Fruit fly (Drosophila melanogaster): ENCODE measurements around the gene BG642312.

BG642312 gene

DNA sequence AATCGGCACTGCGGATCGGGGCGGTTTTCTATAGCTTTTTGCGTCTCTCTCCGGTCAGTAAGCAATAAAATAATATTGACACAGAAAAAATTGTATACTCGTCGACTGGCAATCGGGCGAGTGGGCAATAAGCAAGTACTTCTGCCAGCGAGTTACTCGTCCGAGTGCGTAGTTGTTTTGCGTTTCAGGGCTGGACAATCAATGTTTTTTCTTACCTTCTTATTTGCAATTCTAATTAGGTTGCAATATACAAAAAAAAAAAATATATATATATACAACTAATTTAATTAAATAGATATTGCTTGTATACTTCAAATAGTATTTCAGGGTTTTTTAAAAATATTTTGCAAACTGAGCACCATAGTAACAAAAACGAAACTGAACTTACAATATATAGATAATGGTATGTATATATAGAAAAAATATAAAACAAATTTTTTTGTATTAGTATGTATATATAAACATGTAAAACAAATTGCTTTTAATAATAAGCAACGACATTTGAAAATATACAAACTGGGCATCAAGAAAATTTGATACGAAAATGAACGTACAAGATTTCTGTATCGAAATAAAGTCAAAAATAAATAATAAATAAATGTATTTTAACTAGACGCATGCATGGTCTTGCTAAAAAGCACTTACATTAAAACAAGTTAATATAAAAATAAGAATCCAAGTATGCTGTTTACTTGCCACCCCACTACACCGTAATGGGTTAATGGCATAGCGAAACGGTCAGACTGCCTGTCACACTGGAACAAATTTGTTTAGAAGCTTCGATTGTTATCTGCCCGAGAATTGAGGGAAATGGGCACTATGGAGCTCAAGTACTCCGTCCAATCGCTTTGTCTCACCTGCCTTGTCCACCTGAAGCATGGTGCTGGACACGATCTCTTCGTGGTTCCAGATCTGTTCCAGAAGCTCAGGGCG lies 43.9 kb downstream of the BG642312 start, which contains the start of the genes D19A and CG7386 (continued):
- peak; percentile 52 for TF ChIP-seq ab (GFP tag; optimal IDR thresholded peaks at IDR 0.05)
- TF ChIP-seq amos (GFP tag; IDR thresholded peaks at IDR 0.05; ENCODE audit: partially characterized antibody): peak; percentile 34; the same call in 1 of the 2 replicates
- peak; percentile 6 for TF ChIP-seq repo (GFP tag; optimal IDR thresholded peaks at IDR 0.05)
- TF ChIP-seq Trl (optimal IDR thresholded peaks at IDR 0.05): no peak
- TF ChIP-seq Trl (GFP tag; optimal IDR thresholded peaks at IDR 0.05): peak; percentile 54
- peak; percentile 48 for TF ChIP-seq CG10543 (GFP tag; optimal IDR thresholded peaks at IDR 0.05)
- no peak for TF ChIP-seq crc (GFP tag; optimal IDR thresholded peaks at IDR 0.05)
- TF ChIP-seq CG5180 (GFP tag; optimal IDR thresholded peaks at IDR 0.05): peak; percentile 29
- no peak for TF ChIP-seq schlank (tag; optimal IDR thresholded peaks at IDR 0.05)
- TF ChIP-seq CG4360 (GFP tag; IDR thresholded peaks at IDR 0.05): no peak
- TF ChIP-seq Rx (GFP tag; IDR thresholded peaks at IDR 0.05): peak; percentile 44; the same call in 1 of the 2 replicates
- TF ChIP-seq zf30C (GFP tag; optimal IDR thresholded peaks at IDR 0.05): peak; percentile 87
- TF ChIP-seq CG15073 (GFP tag; optimal IDR thresholded peaks at IDR 0.05): no peak
- TF ChIP-seq CG3995 (GFP tag; optimal IDR thresholded peaks at IDR 0.05): no peak
- peak; percentile 36; the same call in 1 of the 2 replicates for TF ChIP-seq Atf6 (GFP tag; IDR thresholded peaks at IDR 0.05)
- TF ChIP-seq Hsf (GFP tag; optimal IDR thresholded peaks at IDR 0.05): peak; percentile 41
- TF ChIP-seq CG33213 (GFP tag; optimal IDR thresholded peaks at IDR 0.05): peak; percentile 38
- TF ChIP-seq HHEX (GFP tag; optimal IDR thresholded peaks at IDR 0.05): peak; percentile 4
- TF ChIP-seq gem (tag; optimal IDR thresholded peaks at IDR 0.05): peak; percentile 74
- peak; percentile 54 for TF ChIP-seq B-H2 (GFP tag; optimal IDR thresholded peaks at IDR 0.05)
- peak; percentile 29 for TF ChIP-seq CG30020 (tag; optimal IDR thresholded peaks at IDR 0.05)
- no peak for TF ChIP-seq CG12744 (GFP tag; optimal IDR thresholded peaks at IDR 0.05)
- TF ChIP-seq CoRest (tag; optimal IDR thresholded peaks at IDR 0.05): peak; percentile 70
- peak in 1 of 2 experiments; percentile 40 for TF ChIP-seq chif (GFP tag; optimal IDR thresholded peaks at IDR 0.05)
- no peak for TF ChIP-seq rib (GFP tag; IDR thresholded peaks at IDR 0.05)
- TF ChIP-seq lbe (GFP tag; optimal IDR thresholded peaks at IDR 0.05): peak; percentile 2
- TF ChIP-seq Hmr (GFP tag; optimal IDR thresholded peaks at IDR 0.05): peak; percentile 53
- peak; percentile 39; the same call in 2 of the 3 replicates for TF ChIP-seq knrl (GFP tag; IDR thresholded peaks at IDR 0.05; ENCODE audit: partially characterized antibody)
- 0 out of 3 replicates have a peak, but pooled peaks have one; percentile 22 for TF ChIP-seq CG3726 (GFP tag; IDR thresholded peaks at IDR 0.05)
- no peak for TF ChIP-seq corto (GFP tag; optimal IDR thresholded peaks at IDR 0.05)
- TF ChIP-seq HmgD (GFP tag; optimal IDR thresholded peaks at IDR 0.05): peak; percentile 62
- TF ChIP-seq CG4328 (GFP tag; optimal IDR thresholded peaks at IDR 0.05): peak; percentile 25
- TF ChIP-seq CG2116 (GFP tag; optimal IDR thresholded peaks at IDR 0.05): peak; percentile 11
- no peak for TF ChIP-seq CG8281 (tag; optimal IDR thresholded peaks at IDR 0.05)
- TF ChIP-seq CG1792 (GFP tag; optimal IDR thresholded peaks at IDR 0.05): peak; percentile 16
- TF ChIP-seq CG31365 (tag; optimal IDR thresholded peaks at IDR 0.05): no peak
- peak; percentile 4 for TF ChIP-seq CG18764 (GFP tag; optimal IDR thresholded peaks at IDR 0.05)
- TF ChIP-seq sc (optimal IDR thresholded peaks at IDR 0.05): no peak
- TF ChIP-seq sc (GFP tag; optimal IDR thresholded peaks at IDR 0.05): no peak
- TF ChIP-seq CG11723 (GFP tag; optimal IDR thresholded peaks at IDR 0.05): peak; percentile 16
- no peak for TF ChIP-seq CG7271 (tag; optimal IDR thresholded peaks at IDR 0.05)
- peak; percentile 74 for TF ChIP-seq CG9932 (GFP tag; IDR thresholded peaks at IDR 0.05)
- TF ChIP-seq CG8089 (GFP tag; optimal IDR thresholded peaks at IDR 0.05): peak; percentile 18
- TF ChIP-seq Side (GFP tag; optimal IDR thresholded peaks at IDR 0.05): peak; percentile 48
- peak; percentile 73 for TF ChIP-seq CG12391 (tag; optimal IDR thresholded peaks at IDR 0.05)
- TF ChIP-seq CG8290 (GFP tag; optimal IDR thresholded peaks at IDR 0.05): peak; percentile 4
- TF ChIP-seq CG8290 (tag; optimal IDR thresholded peaks at IDR 0.05): peak in 1 of 2 experiments; percentile 86
- TF ChIP-seq Doc3 (GFP tag; IDR thresholded peaks at IDR 0.05; ENCODE audit: partially characterized antibody): 0 out of 3 replicates have a peak, but pooled peaks have one; percentile 25
- TF ChIP-seq Neu2 (GFP tag; optimal IDR thresholded peaks at IDR 0.05; ENCODE audit: borderline replicate concordance): no peak
